Worm (Caenorhabditis elegans) whole organism, L3 larva: ENCODE results near the gene cft-1.

Source experiments
- nhr-25 ChIP-seq: sonication (generic microtip); optimal IDR thresholded peaks from 2 replicates; lab custom pipeline; 2017; ENCODE audit warnings: missing biosample characterization, missing genetic modification characterization
- nhr-67 ChIP-seq: fragments of 150-350 bp; optimal IDR thresholded peaks from 2 replicates; lab custom pipeline; 2014; ENCODE audit warnings: missing biosample characterization, missing genetic modification characterization
- nhr-76 ChIP-seq: fragments of 150-350 bp; sonication (generic microtip); optimal IDR thresholded peaks from 5 replicates; lab custom pipeline; 2014; ENCODE audit warnings: missing biosample characterization, missing genetic modification characterization

DNA sequence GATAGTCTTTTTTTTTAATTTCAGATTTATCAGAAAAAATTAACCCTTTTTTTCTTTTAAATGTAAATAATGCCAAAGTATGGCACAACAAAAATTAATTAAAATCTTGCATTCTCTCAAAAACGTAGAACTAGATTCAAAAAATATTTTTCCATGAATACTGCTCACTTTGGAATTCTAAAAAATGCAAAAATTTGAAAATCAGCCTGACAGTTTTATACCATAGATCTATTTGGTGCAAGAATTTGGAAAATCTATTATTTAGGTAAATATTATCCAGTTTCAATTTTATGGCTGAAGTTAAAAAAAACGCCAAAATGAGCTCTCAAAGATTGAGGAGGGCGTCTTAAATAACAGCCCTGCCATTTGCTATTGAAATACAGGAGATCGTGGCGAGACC is 41.1 kb downstream of the cft-1 start:
- no peak for TF ChIP-seq nhr-25 (tag; lab: Kevin White, UChicago)
- no peak for TF ChIP-seq nhr-76 (tag; lab: Kevin White, UChicago)
- no peak for TF ChIP-seq nhr-67
